Worm (Caenorhabditis elegans): ENCODE measurements around the gene cchl-1.

DNA sequence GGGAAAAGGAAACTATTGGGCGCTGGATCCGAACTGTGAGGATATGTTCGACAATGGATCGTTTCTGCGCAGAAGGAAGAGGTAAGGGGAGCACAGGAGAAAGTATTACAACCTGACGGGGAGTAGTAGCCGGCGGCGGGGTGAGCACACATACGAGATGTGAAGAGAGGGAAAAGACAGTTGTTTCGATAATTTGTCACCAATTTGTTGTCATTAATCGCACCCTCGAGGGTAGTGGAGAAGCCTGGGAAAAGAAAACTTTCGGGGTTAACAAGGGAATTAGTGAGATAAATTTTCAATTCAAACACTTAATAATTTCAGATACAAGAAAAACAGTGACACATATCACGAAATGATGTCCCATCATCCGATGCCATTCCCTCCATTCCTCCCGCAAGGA, 46.8 kb upstream of the cchl-1 start:
- TF ChIP-seq nhr-237 (tag; optimal IDR thresholded peaks at IDR 0.05) (no peak), unc-39 (tag; optimal IDR thresholded peaks at IDR 0.05) (no peak), ces-1 (GFP tag; optimal IDR thresholded peaks at IDR 0.05) (no peak), bed-3 (GFP tag; optimal IDR thresholded peaks at IDR 0.05) (no peak), unc-120 (tag; optimal IDR thresholded peaks at IDR 0.05; ENCODE audit: poor library complexity, severe bottlenecking) (peak; percentile 4), ztf-11 (tag; optimal IDR thresholded peaks at IDR 0.05) (no peak), blmp-1 (tag; optimal IDR thresholded peaks at IDR 0.05) (no peak), mep-1 (tag; optimal IDR thresholded peaks at IDR 0.05) (no peak), elt-3 (tag; optimal IDR thresholded peaks at IDR 0.05) (no peak), lsy-2 (tag; optimal IDR thresholded peaks at IDR 0.05) (no peak), nhr-28 (tag; optimal IDR thresholded peaks at IDR 0.05) (no peak)

All from whole organism, mixed stage, embryonic.